Worm (Caenorhabditis elegans): Measurements from ENCODE around the gene F52D2.7.

ce11 chrX:1939248-1939647 lies 23.1 kb upstream of the F52D2.7 start:
- no peak for TF ChIP-seq elt-3 (tag; optimal IDR thresholded peaks at IDR 0.05)
- no peak for TF ChIP-seq hlh-1 (tag; optimal IDR thresholded peaks at IDR 0.05)
- TF ChIP-seq cnd-1 (tag; optimal IDR thresholded peaks at IDR 0.05), result no peak
- TF ChIP-seq ces-1 (GFP tag; optimal IDR thresholded peaks at IDR 0.05), result no peak
- no peak for TF ChIP-seq nhr-12 (tag; optimal IDR thresholded peaks at IDR 0.05)
- no peak for TF ChIP-seq lin-13 (tag; optimal IDR thresholded peaks at IDR 0.05)
- TF ChIP-seq pha-4 (tag; optimal IDR thresholded peaks at IDR 0.05), result no peak
- TF ChIP-seq nhr-2 (tag; optimal IDR thresholded peaks at IDR 0.05), result no peak
